Fruit fly (Drosophila melanogaster) whole organism, embryonic: Measurements from ENCODE around the gene Uro.

ENCODE experiments used
- CG10267 ChIP-seq: fragments of 200-800 bp; sonication (Bioruptor generic); optimal IDR thresholded peaks from 2 replicates; lab custom pipeline; 2018; ENCODE audit warnings: missing biosample characterization, mild to moderate bottlenecking, missing genetic modification characterization, moderate library complexity
- CG1647 ChIP-seq: fragments of 200-800 bp; sonication (Bioruptor generic); optimal IDR thresholded peaks from 3 replicates; lab custom pipeline; 2016; ENCODE audit warnings: missing biosample characterization, missing genetic modification characterization
- CG32767 ChIP-seq: fragments of 200-800 bp; sonication (Bioruptor generic); IDR thresholded peaks from 2 replicates; pipeline ENCODE4 v1.3.6; 2022; ENCODE audit warnings: missing biosample characterization, missing genetic modification characterization
- CG33557 ChIP-seq: fragments of 200-800 bp; sonication (Bioruptor generic); optimal IDR thresholded peaks from 2 replicates; lab custom pipeline; 2019; ENCODE audit warnings: missing biosample characterization, mild to moderate bottlenecking, missing genetic modification characterization, moderate library complexity
- CG4707 ChIP-seq: fragments of 200-800 bp; sonication (Bioruptor generic); optimal IDR thresholded peaks from 2 replicates; lab custom pipeline; 2018; ENCODE audit warnings: missing biosample characterization, mild to moderate bottlenecking, missing genetic modification characterization, moderate library complexity
- CG6854 ChIP-seq: fragments of 200-800 bp; sonication (Bioruptor generic); optimal IDR thresholded peaks from 3 replicates; lab custom pipeline; 2017; ENCODE audit warnings: missing biosample characterization, mild to moderate bottlenecking, missing genetic modification characterization
- Dp ChIP-seq: fragments of 200-800 bp; sonication (Bioruptor generic); optimal IDR thresholded peaks from 2 replicates; lab custom pipeline; 2018; ENCODE audit warnings: missing biosample characterization, mild to moderate bottlenecking, missing genetic modification characterization, moderate library complexity
- Dref ChIP-seq: fragments of 200-800 bp; sonication (Bioruptor generic); IDR thresholded peaks from 2 replicates; pipeline ENCODE4 v1.3.6; 2022; ENCODE audit warnings: missing biosample characterization, missing genetic modification characterization
- Ets97D ChIP-seq: fragments of 200-800 bp; sonication (Bioruptor generic); optimal IDR thresholded peaks from 3 replicates; lab custom pipeline; 2016; ENCODE audit warnings: missing biosample characterization, missing genetic modification characterization
- Spps ChIP-seq: fragments of 200-800 bp; sonication (Bioruptor generic); optimal IDR thresholded peaks from 2 replicates; lab custom pipeline; 2018; ENCODE audit warnings: missing biosample characterization, mild to moderate bottlenecking, missing genetic modification characterization
- ara ChIP-seq: fragments of 200-800 bp; sonication (Bioruptor generic); IDR thresholded peaks from 2 replicates; pipeline ENCODE4 v1.3.6; 2022; ENCODE audit warnings: missing biosample characterization, missing genetic modification characterization
- oc ChIP-seq: fragments of 200-800 bp; sonication (Bioruptor generic); optimal IDR thresholded peaks from 2 replicates; lab custom pipeline; 2018; ENCODE audit warnings: missing biosample characterization, mild to moderate bottlenecking, missing genetic modification characterization, moderate library complexity
- pita ChIP-seq: fragments of 200-800 bp; sonication (Bioruptor generic); optimal IDR thresholded peaks from 2 replicates; lab custom pipeline; 2017; ENCODE audit warnings: missing biosample characterization, mild to moderate bottlenecking, missing genetic modification characterization

dm6 chr2L:7813357-7813756 is 33.5 kb downstream of the Uro start:
- no peak for TF ChIP-seq oc (tag; lab: Kevin White, UChicago)
- peak; percentile 33 for TF ChIP-seq CG6854 (GFP tag; lab: Kevin White, UChicago)
- no peak for TF ChIP-seq Dp
- no peak for TF ChIP-seq Spps
- TF ChIP-seq ara (GFP tag; lab: Robert Waterston, UW): peak; percentile 56; the same call in 1 of the 2 replicates
- no peak for TF ChIP-seq CG10267 (tag; lab: Kevin White, UChicago)
- TF ChIP-seq CG4707 (GFP tag; lab: Kevin White, UChicago): peak; percentile 2
- TF ChIP-seq pita (GFP tag; lab: Kevin White, UChicago): no peak
- peak; percentile 29 for TF ChIP-seq CG1647 (GFP tag; lab: Kevin White, UChicago)
- TF ChIP-seq CG33557: no peak
- TF ChIP-seq Dref (GFP tag; lab: Robert Waterston, UW): no peak
- peak; percentile 18 for TF ChIP-seq Ets97D (GFP tag; lab: Kevin White, UChicago)
- peak; percentile 46; the same call in 1 of the 2 replicates for TF ChIP-seq CG32767 (GFP tag; lab: Robert Waterston, UW)
